Worm (Caenorhabditis elegans): ENCODE measurements around the gene glb-21.
A peak's percentile ranks its signal among the peaks of the same experiment; 100 is the strongest.

The glb-21 gene

ce11 chrIV:10661072-10661471, 50.5 kb downstream of the glb-21 start:
- no peak for TF ChIP-seq crh-2 (tag; optimal IDR thresholded peaks at IDR 0.05)
- TF ChIP-seq fos-1 (tag; optimal IDR thresholded peaks at IDR 0.05): peak; percentile 62
